Worm (Caenorhabditis elegans) whole organism, L1 larva: ENCODE results near the gene cyp-33E1.

ENCODE experiments used
- F16B12.6 ChIP-seq: fragments of 150-350 bp; optimal IDR thresholded peaks from 2 replicates; lab custom pipeline; 2014; ENCODE audit warnings: missing biosample characterization, missing genetic modification characterization
- aha-1 ChIP-seq: fragments of 150-350 bp; optimal IDR thresholded peaks from 2 replicates; lab custom pipeline; 2014; ENCODE audit warnings: missing biosample characterization, missing genetic modification characterization
- alr-1 ChIP-seq: fragments of 200-800 bp; sonication (Bioruptor generic); optimal IDR thresholded peaks from 2 replicates; lab custom pipeline; 2018; ENCODE audit warnings: borderline replicate concordance, mild to moderate bottlenecking, missing genetic modification characterization, missing compliant biosample characterization
- ceh-8 ChIP-seq: fragments of 200-800 bp; sonication (Bioruptor generic); optimal IDR thresholded peaks from 2 replicates; lab custom pipeline; 2018; ENCODE audit warnings: mild to moderate bottlenecking, missing genetic modification characterization, moderate library complexity, missing compliant biosample characterization
- ceh-88 ChIP-seq: fragments of 200-800 bp; sonication (Bioruptor generic); IDR thresholded peaks from 2 replicates; pipeline ENCODE4 v1.3.6; 2022; ENCODE audit warnings: missing genetic modification characterization, missing compliant biosample characterization
- ceh-90 ChIP-seq: sonication (generic microtip); optimal IDR thresholded peaks from 2 replicates; lab custom pipeline; 2016; ENCODE audit warnings: missing genetic modification characterization, missing compliant biosample characterization
- dpl-1 ChIP-seq, 3 experiments: fragments of 150-350 bp in 2 of 3; sonication (generic microtip) in 1 of 3; optimal IDR thresholded peaks; 2 replicates each; lab custom pipeline; 2014 to 2017; ENCODE audit warnings: missing biosample characterization in 3 of 3, missing genetic modification characterization in 3 of 3, missing genetic modification reagents in 3 of 3
- dsc-1 ChIP-seq: sonication (generic microtip); optimal IDR thresholded peaks from 2 replicates; lab custom pipeline; 2016; ENCODE audit warnings: mild to moderate bottlenecking, missing genetic modification characterization, missing compliant biosample characterization
- efl-1 ChIP-seq, 4 experiments: fragments of 150-350 bp; optimal IDR thresholded peaks in 3 of 4; peaks in 1 of 4; 1 replicate in 1 of 4; 2 replicates in 3 of 4; lab custom pipeline; 2014; ENCODE audit warnings: missing biosample characterization in 2 of 4, missing genetic modification characterization in 2 of 4, missing genetic modification reagents in 2 of 4
- elt-2 ChIP-seq: sonication (generic microtip); optimal IDR thresholded peaks from 2 replicates; lab custom pipeline; 2016; ENCODE audit warnings: missing genetic modification characterization, mild to moderate bottlenecking, inconsistent platforms, missing compliant biosample characterization, missing genetic modification reagents
- grh-1 ChIP-seq: fragments of 200-800 bp; sonication (Bioruptor generic); IDR thresholded peaks from 2 replicates; pipeline ENCODE4 v1.3.6; 2022; ENCODE audit warnings: missing genetic modification reagents, missing genetic modification characterization, missing compliant biosample characterization
- hlh-4 ChIP-seq: sonication (generic microtip); optimal IDR thresholded peaks from 2 replicates; lab custom pipeline; 2016; ENCODE audit warnings: mild to moderate bottlenecking, missing genetic modification characterization, missing compliant biosample characterization
- hpl-2 ChIP-seq: fragments of 150-350 bp; optimal IDR thresholded peaks from 2 replicates; lab custom pipeline; 2014; ENCODE audit warnings: missing biosample characterization, missing genetic modification reagents, missing genetic modification characterization
- irx-1 ChIP-seq: sonication (generic microtip); optimal IDR thresholded peaks from 2 replicates; lab custom pipeline; 2016; ENCODE audit warnings: missing genetic modification characterization, missing compliant biosample characterization
- isw-1 ChIP-seq: fragments of 200-800 bp; sonication (Bioruptor generic); IDR thresholded peaks from 2 replicates; pipeline ENCODE4 v1.3.6; 2022; ENCODE audit warnings: missing genetic modification characterization, missing compliant biosample characterization
- lin-15B ChIP-seq: fragments of 150-350 bp; sonication (generic microtip); optimal IDR thresholded peaks from 3 replicates; lab custom pipeline; 2014; ENCODE audit warnings: missing biosample characterization, missing genetic modification characterization
- lin-35 ChIP-seq, 2 experiments: fragments of 150-350 bp; optimal IDR thresholded peaks; 2 replicates each; lab custom pipeline; 2014; ENCODE audit warnings: missing biosample characterization in 2 of 2, missing genetic modification characterization in 2 of 2, missing genetic modification reagents in 2 of 2
- lir-3 ChIP-seq: sonication (generic microtip); optimal IDR thresholded peaks from 2 replicates; lab custom pipeline; 2016; ENCODE audit warnings: mild to moderate bottlenecking, missing genetic modification characterization, moderate library complexity, missing compliant biosample characterization; ENCODE audit not compliant: poor library complexity
- mab-9 ChIP-seq: fragments of 200-800 bp; sonication (Bioruptor generic); IDR thresholded peaks from 2 replicates; pipeline ENCODE4 v1.3.6; 2022; ENCODE audit warnings: missing genetic modification reagents, missing genetic modification characterization, missing compliant biosample characterization
- nhr-11 ChIP-seq: fragments of 150-350 bp; optimal IDR thresholded peaks from 2 replicates; lab custom pipeline; 2014; ENCODE audit warnings: missing biosample characterization, missing genetic modification characterization
- nhr-28 ChIP-seq: fragments of 150-350 bp; optimal IDR thresholded peaks from 2 replicates; lab custom pipeline; 2014; ENCODE audit warnings: missing biosample characterization, missing genetic modification characterization
- nhr-76 ChIP-seq: sonication (generic microtip); optimal IDR thresholded peaks from 2 replicates; lab custom pipeline; 2017; ENCODE audit warnings: missing biosample characterization, missing genetic modification characterization
- nhr-77 ChIP-seq: fragments of 150-350 bp; optimal IDR thresholded peaks from 2 replicates; lab custom pipeline; 2014; ENCODE audit warnings: missing biosample characterization, missing genetic modification characterization
- nhr-85 ChIP-seq: sonication (generic microtip); peaks from one replicate; lab custom pipeline; 2016; ENCODE audit warnings: missing genetic modification characterization, inconsistent platforms, missing compliant biosample characterization
- pax-3 ChIP-seq: fragments of 200-800 bp; sonication (Bioruptor generic); optimal IDR thresholded peaks from 2 replicates; lab custom pipeline; 2018; ENCODE audit warnings: mild to moderate bottlenecking, missing genetic modification characterization, moderate library complexity, missing compliant biosample characterization
- pqm-1 ChIP-seq: sonication (generic microtip); optimal IDR thresholded peaks from 3 replicates; lab custom pipeline; 2017; ENCODE audit warnings: missing biosample characterization, missing genetic modification characterization
- snpc-4 ChIP-seq: fragments of 150-350 bp; optimal IDR thresholded peaks from 2 replicates; lab custom pipeline; 2014; ENCODE audit warnings: missing biosample characterization, missing genetic modification characterization
- sup-37 ChIP-seq: fragments of 200-800 bp; sonication (Bioruptor generic); optimal IDR thresholded peaks from 2 replicates; lab custom pipeline; 2018; ENCODE audit warnings: mild to moderate bottlenecking, missing genetic modification characterization, missing compliant biosample characterization
- tlp-1 ChIP-seq: fragments of 150-350 bp; optimal IDR thresholded peaks from 2 replicates; lab custom pipeline; 2014; ENCODE audit warnings: missing biosample characterization, missing genetic modification characterization
- zag-1 ChIP-seq: fragments of 150-350 bp; optimal IDR thresholded peaks from 2 replicates; lab custom pipeline; 2014; ENCODE audit warnings: missing biosample characterization, missing genetic modification characterization
- ztf-4 ChIP-seq: fragments of 150-350 bp; optimal IDR thresholded peaks from 2 replicates; lab custom pipeline; 2014; ENCODE audit warnings: missing biosample characterization, missing genetic modification characterization

Gene cyp-33E1

DNA sequence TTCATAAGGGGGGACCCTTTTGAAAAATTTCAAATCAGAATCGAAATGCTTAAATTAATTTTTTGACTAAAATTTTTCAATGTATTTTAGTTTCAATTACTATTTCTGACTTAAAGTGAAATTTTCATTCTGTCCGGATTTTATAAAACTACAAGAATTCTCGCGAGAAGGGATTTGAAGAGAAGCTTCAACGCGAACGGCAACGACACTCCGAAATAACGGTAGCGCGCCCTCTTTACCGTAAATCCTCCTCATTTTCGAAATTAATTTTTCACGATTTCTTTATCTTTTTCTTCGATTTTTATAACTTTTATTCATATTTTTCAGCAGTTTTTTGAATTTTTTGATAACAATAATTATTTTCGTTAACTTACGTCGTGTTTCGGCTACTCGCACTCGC is 17.4 kb upstream of the cyp-33E1 start:
- TF ChIP-seq ztf-4 (tag; lab: Kevin White, UChicago), result no peak
- no peak for TF ChIP-seq hpl-2
- TF ChIP-seq dpl-1 (GFP tag; optimal IDR thresholded peaks at IDR 0.05; lab: Kevin White, UChicago), result peak in 1 of 3 experiments; percentile 15
- peak in 1 of 2 experiments; percentile 4 for TF ChIP-seq lin-35 (GFP tag; optimal IDR thresholded peaks at IDR 0.05; lab: Kevin White, UChicago)
- TF ChIP-seq efl-1 (optimal IDR thresholded peaks at IDR 0.05; lab: Kevin White, UChicago), result no peak
- peak in 1 of 2 experiments; percentile 29 for TF ChIP-seq efl-1 (GFP tag; optimal IDR thresholded peaks at IDR 0.05 in 1 of 2; lab: Kevin White, UChicago)
- no peak for TF ChIP-seq hlh-4 (tag; lab: Kevin White, UChicago)
- no peak for TF ChIP-seq aha-1

DNA sequence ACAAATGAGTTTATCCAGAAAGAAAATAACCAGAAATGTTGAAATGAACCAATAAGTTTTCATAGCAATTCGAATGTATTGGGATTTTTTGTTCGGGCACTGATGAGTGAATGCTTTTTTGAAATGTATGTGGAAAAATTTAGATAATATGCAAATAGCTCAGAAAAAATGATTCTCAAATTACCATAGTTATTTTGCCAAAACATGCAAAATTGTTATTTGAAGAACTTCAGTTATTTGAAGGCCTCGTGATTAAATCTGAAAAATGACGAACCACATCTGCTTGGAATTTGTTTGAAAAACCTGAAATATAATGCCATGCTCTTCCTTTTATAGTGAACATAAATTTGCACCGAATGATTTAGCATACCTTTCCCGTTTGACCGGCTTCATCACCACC is 9.7 kb upstream of the cyp-33E1 start, which contains the start of gene C49C8.6:
Gene C49C8.6, minus strand, starts transcription at position 101 of the 400 bp plus-strand sequence.
- TF ChIP-seq ztf-4 (tag; lab: Kevin White, UChicago) (no peak), nhr-76 (tag; lab: Kevin White, UChicago) (no peak), snpc-4 (tag; lab: Kevin White, UChicago) (no peak), nhr-28 (tag; lab: Kevin White, UChicago) (no peak), lir-3 (tag; lab: Kevin White, UChicago) (no peak), ceh-8 (GFP tag; lab: Kevin White, UChicago) (no peak), hlh-4 (tag; lab: Kevin White, UChicago) (no peak), F16B12.6 (tag; lab: Kevin White, UChicago) (no peak)

DNA sequence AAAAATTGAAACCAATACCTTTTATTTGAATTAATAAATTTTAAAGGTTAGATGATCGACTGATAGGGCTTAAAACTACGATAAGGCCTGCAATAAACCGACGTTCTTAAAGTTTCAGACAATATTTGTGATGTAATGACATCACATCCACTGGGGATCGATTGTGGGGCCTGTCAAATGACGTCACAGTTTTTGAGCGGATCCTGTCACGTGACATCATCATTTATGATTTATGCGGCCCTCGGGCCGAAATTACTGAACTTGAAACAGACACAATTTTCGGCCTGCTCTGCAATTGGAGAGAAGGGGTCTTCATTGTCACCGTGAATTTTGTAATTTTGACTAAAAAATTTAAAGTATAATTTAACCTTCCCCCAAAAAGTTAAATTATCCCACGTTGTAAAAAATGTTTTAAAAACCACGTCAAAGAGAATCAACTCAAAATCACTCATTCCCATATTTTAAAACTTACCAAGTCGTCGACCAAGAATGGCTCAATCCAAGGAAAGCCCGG is 5.8 kb upstream of the cyp-33E1 start, which contains the start of gene C49C8.1:
Gene C49C8.1, plus strand, starts transcription at position 464 of the 514 bp plus-strand sequence.
- TF ChIP-seq ceh-8 (GFP tag; lab: Kevin White, UChicago) (no peak), ceh-90 (tag; lab: Kevin White, UChicago) (no peak), alr-1 (tag; lab: Kevin White, UChicago) (no peak), ceh-88 (no peak), irx-1 (tag; lab: Kevin White, UChicago) (no peak)

DNA sequence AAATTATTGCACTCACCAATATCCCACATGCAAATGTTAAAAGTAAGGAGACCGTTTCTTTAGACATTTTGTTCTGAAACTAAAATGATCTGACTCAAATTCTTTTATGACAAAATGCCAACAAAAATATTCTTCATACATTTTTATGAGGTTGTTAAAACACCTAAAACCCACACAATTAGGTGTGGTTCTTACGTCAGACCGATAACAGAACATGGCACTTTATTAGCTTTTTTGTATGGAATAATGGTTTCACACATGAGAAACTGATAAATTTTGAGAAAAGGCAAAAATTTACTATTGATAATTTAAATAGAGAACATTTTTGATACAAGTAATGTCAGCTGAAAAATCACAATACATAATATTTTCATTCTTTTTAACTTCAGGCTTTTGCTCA is 5.2 kb upstream of the cyp-33E1 start, which contains the start of gene C49C8.5:
Gene C49C8.5, minus strand, starts transcription at position 73 of the 400 bp plus-strand sequence.
- TF ChIP-seq elt-2 (tag; lab: Kevin White, UChicago), result peak; percentile 11
- TF ChIP-seq nhr-85 (tag; lab: Kevin White, UChicago), result no peak
- TF ChIP-seq tlp-1 (tag; lab: Kevin White, UChicago), result no peak
- TF ChIP-seq hpl-2, result no peak
- TF ChIP-seq nhr-77, result no peak
- no peak for TF ChIP-seq zag-1 (tag; lab: Kevin White, UChicago)
- no peak for TF ChIP-seq isw-1 (GFP tag; lab: Robert Waterston, UW)
- TF ChIP-seq, all 84 proteins: peak for 1

DNA sequence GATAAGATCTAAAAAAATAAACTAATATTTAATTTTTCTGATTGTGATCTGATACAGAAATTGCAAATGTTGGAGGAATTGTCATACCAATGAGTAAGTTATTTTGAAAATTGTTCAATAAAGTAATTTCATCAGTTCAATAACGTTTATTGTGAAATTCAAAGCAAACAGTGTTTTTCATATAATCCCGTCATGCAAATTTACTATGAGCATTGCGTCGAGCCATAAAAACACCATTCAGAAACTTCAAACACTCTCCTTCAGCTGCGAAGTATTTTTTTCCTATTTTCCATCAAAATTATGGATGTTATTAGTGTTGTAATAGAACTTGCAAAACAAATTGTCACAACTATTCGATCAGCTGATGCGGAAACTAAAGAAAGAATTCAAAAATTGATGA is 3.4 kb upstream of the cyp-33E1 start, which contains the start of gene C49C8.8:
Gene C49C8.8, plus strand, starts transcription at position 301 of the 400 bp plus-strand sequence.
- TF ChIP-seq lin-15B (tag; lab: Kevin White, UChicago) (no peak), snpc-4 (tag; lab: Kevin White, UChicago) (no peak), F16B12.6 (tag; lab: Kevin White, UChicago) (no peak), mab-9 (GFP tag; lab: Robert Waterston, UW) (no peak), pqm-1 (tag; lab: Kevin White, UChicago) (no peak), sup-37 (GFP tag; lab: Kevin White, UChicago) (no peak), dsc-1 (tag; lab: Kevin White, UChicago) (no peak), nhr-85 (tag; lab: Kevin White, UChicago) (no peak), ztf-4 (tag; lab: Kevin White, UChicago) (no peak), lin-35 (GFP tag; optimal IDR thresholded peaks at IDR 0.05; lab: Kevin White, UChicago) (no peak), grh-1 (GFP tag; lab: Robert Waterston, UW) (no peak), pax-3 (tag; lab: Kevin White, UChicago) (no peak), nhr-11 (tag; lab: Kevin White, UChicago) (no peak)
